Worm (Caenorhabditis elegans) whole organism, L2 larva: Measurements from ENCODE around the gene sup-26.

Experiments used
- C34F6.9 ChIP-seq: fragments of 150-350 bp; optimal IDR thresholded peaks from 2 replicates; lab custom pipeline; 2014; ENCODE audit warnings: missing biosample characterization, missing genetic modification characterization
- F13H6.1 ChIP-seq: sonication (generic microtip); optimal IDR thresholded peaks from 2 replicates; lab custom pipeline; 2016; ENCODE audit warnings: missing genetic modification characterization, missing compliant biosample characterization
- R02D3.7 ChIP-seq: fragments of 150-350 bp; optimal IDR thresholded peaks from 2 replicates; lab custom pipeline; 2014; ENCODE audit warnings: missing biosample characterization, missing genetic modification characterization
- ZK546.5 ChIP-seq: sonication (generic microtip); optimal IDR thresholded peaks from 2 replicates; lab custom pipeline; 2017; ENCODE audit warnings: missing biosample characterization, missing genetic modification characterization
- alr-1 ChIP-seq: fragments of 150-350 bp; optimal IDR thresholded peaks from 2 replicates; lab custom pipeline; 2014; ENCODE audit warnings: missing biosample characterization, missing genetic modification characterization
- aly-2 ChIP-seq: fragments of 150-350 bp; optimal IDR thresholded peaks from 2 replicates; lab custom pipeline; 2014; ENCODE audit warnings: missing biosample characterization, missing genetic modification characterization
- ama-1 ChIP-seq: fragments of 150-350 bp; optimal IDR thresholded peaks from 2 replicates; lab custom pipeline; 2018; ENCODE audit warnings: inconsistent platforms
- blmp-1 ChIP-seq: sonication (generic microtip); optimal IDR thresholded peaks from 2 replicates; lab custom pipeline; 2017; ENCODE audit warnings: missing genetic modification characterization, mild to moderate bottlenecking, missing compliant biosample characterization, antibody characterized with exemption, moderate library complexity; ENCODE audit not compliant: insufficient read depth
- ceh-16 ChIP-seq: fragments of 150-350 bp; optimal IDR thresholded peaks from 2 replicates; lab custom pipeline; 2014; ENCODE audit warnings: missing biosample characterization, missing genetic modification characterization
- ceh-82 ChIP-seq: fragments of 150-350 bp; optimal IDR thresholded peaks from 2 replicates; lab custom pipeline; 2014; ENCODE audit warnings: missing biosample characterization, missing genetic modification characterization
- crh-2 ChIP-seq: sonication (generic microtip); optimal IDR thresholded peaks from 2 replicates; lab custom pipeline; 2017; ENCODE audit warnings: missing biosample characterization, missing genetic modification characterization
- dmd-4 ChIP-seq: sonication (generic microtip); optimal IDR thresholded peaks from 2 replicates; lab custom pipeline; 2017; ENCODE audit warnings: missing biosample characterization, missing genetic modification characterization
- egl-27 ChIP-seq: sonication (generic microtip); optimal IDR thresholded peaks from 3 replicates; lab custom pipeline; 2017; ENCODE audit warnings: missing biosample characterization, missing genetic modification reagents, missing genetic modification characterization
- elt-1 ChIP-seq: fragments of 150-350 bp; optimal IDR thresholded peaks from 2 replicates; lab custom pipeline; 2014; ENCODE audit warnings: missing biosample characterization, missing genetic modification characterization
- elt-3 ChIP-seq: sonication (generic microtip); optimal IDR thresholded peaks from 2 replicates; lab custom pipeline; 2017; ENCODE audit warnings: missing biosample characterization, missing genetic modification characterization
- gmeb-1 ChIP-seq: fragments of 150-350 bp; optimal IDR thresholded peaks from 2 replicates; lab custom pipeline; 2014; ENCODE audit warnings: missing biosample characterization, missing genetic modification characterization
- lin-11 ChIP-seq: fragments of 150-350 bp; sonication (generic microtip); optimal IDR thresholded peaks from 2 replicates; lab custom pipeline; 2014; ENCODE audit warnings: missing biosample characterization, missing genetic modification characterization, inconsistent platforms, mixed read lengths
- lsy-2 ChIP-seq, 2 experiments: fragments of 150-350 bp in 1 of 2; sonication (generic microtip) in 1 of 2; optimal IDR thresholded peaks; 2 replicates each; lab custom pipeline; 2014 to 2017; ENCODE audit warnings: missing biosample characterization in 2 of 2, missing genetic modification characterization in 2 of 2
- mab-5 ChIP-seq: fragments of 150-350 bp; optimal IDR thresholded peaks from 2 replicates; lab custom pipeline; 2014; ENCODE audit warnings: missing biosample characterization, missing genetic modification characterization
- mdl-1 ChIP-seq, 2 experiments: fragments of 150-350 bp in 1 of 2; sonication (generic microtip) in 1 of 2; optimal IDR thresholded peaks; 2 replicates each; lab custom pipeline; 2017; ENCODE audit warnings: missing biosample characterization in 2 of 2, missing genetic modification characterization in 2 of 2
- nhr-10 ChIP-seq: sonication (generic microtip); optimal IDR thresholded peaks from 2 replicates; lab custom pipeline; 2017; ENCODE audit warnings: missing biosample characterization, missing genetic modification characterization
- nhr-11 ChIP-seq: fragments of 150-350 bp; optimal IDR thresholded peaks from 2 replicates; lab custom pipeline; 2014; ENCODE audit warnings: missing biosample characterization, missing genetic modification characterization
- nhr-12 ChIP-seq: fragments of 150-350 bp; optimal IDR thresholded peaks from 2 replicates; lab custom pipeline; 2014; ENCODE audit warnings: missing biosample characterization, missing genetic modification characterization
- nhr-129 ChIP-seq: fragments of 150-350 bp; optimal IDR thresholded peaks from 2 replicates; lab custom pipeline; 2014; ENCODE audit warnings: missing biosample characterization, missing genetic modification characterization
- nhr-23 ChIP-seq: fragments of 150-350 bp; optimal IDR thresholded peaks from 2 replicates; lab custom pipeline; 2014; ENCODE audit warnings: missing biosample characterization, missing genetic modification reagents, missing genetic modification characterization
- nhr-237 ChIP-seq: fragments of 150-350 bp; optimal IDR thresholded peaks from 2 replicates; lab custom pipeline; 2014; ENCODE audit warnings: missing biosample characterization, missing genetic modification characterization
- nhr-25 ChIP-seq: fragments of 150-350 bp; sonication (generic microtip); optimal IDR thresholded peaks from 3 replicates; lab custom pipeline; 2014; ENCODE audit warnings: missing biosample characterization, missing genetic modification characterization
- nhr-6 ChIP-seq: fragments of 150-350 bp; optimal IDR thresholded peaks from 2 replicates; lab custom pipeline; 2014; ENCODE audit warnings: missing biosample characterization, missing genetic modification characterization
- nhr-77 ChIP-seq: fragments of 150-350 bp; optimal IDR thresholded peaks from 2 replicates; lab custom pipeline; 2014; ENCODE audit warnings: missing biosample characterization, missing genetic modification characterization
- sem-4 ChIP-seq: fragments of 150-350 bp; optimal IDR thresholded peaks from 2 replicates; lab custom pipeline; 2014; ENCODE audit warnings: missing biosample characterization, missing genetic modification reagents, missing genetic modification characterization
- sma-3 ChIP-seq: sonication (generic microtip); optimal IDR thresholded peaks from 2 replicates; lab custom pipeline; 2016; ENCODE audit warnings: missing genetic modification reagents, missing genetic modification characterization, missing compliant biosample characterization
- sma-9 ChIP-seq, 2 experiments: fragments of 150-350 bp in 1 of 2; sonication (generic microtip) in 1 of 2; optimal IDR thresholded peaks; 2 replicates each; lab custom pipeline; 2014 to 2016; ENCODE audit warnings: missing genetic modification characterization in 2 of 2, mild to moderate bottlenecking in 1 of 2, missing biosample characterization in 1 of 2, missing compliant biosample characterization in 1 of 2, missing genetic modification reagents in 1 of 2, moderate library complexity in 1 of 2
- snpc-4 ChIP-seq: fragments of 150-350 bp; optimal IDR thresholded peaks from 2 replicates; lab custom pipeline; 2014; ENCODE audit warnings: missing biosample characterization, missing genetic modification characterization
- unc-55 ChIP-seq: fragments of 150-350 bp; sonication (generic microtip); optimal IDR thresholded peaks from 3 replicates; lab custom pipeline; 2014; ENCODE audit warnings: missing biosample characterization, missing genetic modification reagents, missing genetic modification characterization
- ztf-11 ChIP-seq: sonication (generic microtip); optimal IDR thresholded peaks from 2 replicates; lab custom pipeline; 2017; ENCODE audit warnings: missing biosample characterization, missing genetic modification characterization
- ztf-4 ChIP-seq: fragments of 150-350 bp; optimal IDR thresholded peaks from 2 replicates; lab custom pipeline; 2014; ENCODE audit warnings: missing biosample characterization, missing genetic modification characterization

The sup-26 gene

ce11 chrIII:4300989-4301498 is 21.0 kb upstream of the sup-26 start, which contains the start of gene R10E4.11:
TSS of gene R10E4.11 (minus strand) at chrIII:4301039.
- TF ChIP-seq snpc-4 (tag; lab: Kevin White, UChicago) (no peak), nhr-23 (tag; lab: Kevin White, UChicago) (no peak), nhr-237 (tag; lab: Kevin White, UChicago) (no peak), R02D3.7 (tag; lab: Kevin White, UChicago) (no peak), nhr-11 (tag; lab: Kevin White, UChicago) (no peak), dmd-4 (tag; lab: Kevin White, UChicago) (no peak), ceh-16 (no peak), ZK546.5 (no peak), nhr-25 (tag; lab: Kevin White, UChicago) (no peak), aly-2 (no peak), elt-1 (no peak), mab-5 (no peak), blmp-1 (tag; lab: Kevin White, UChicago) (no peak), nhr-6 (tag; lab: Kevin White, UChicago) (no peak), nhr-10 (tag; lab: Kevin White, UChicago) (no peak), F13H6.1 (tag; lab: Kevin White, UChicago) (no peak), egl-27 (tag; lab: Kevin White, UChicago) (no peak)
- TF ChIP-seq, all 48 proteins: peak for 0

- TF ChIP-seq snpc-4 (tag; lab: Kevin White, UChicago) (no peak), elt-3 (tag; lab: Kevin White, UChicago) (no peak), nhr-129 (tag; lab: Kevin White, UChicago) (no peak), lin-11 (tag; lab: Kevin White, UChicago) (no peak), nhr-6 (tag; lab: Kevin White, UChicago) (no peak), ztf-11 (no peak), alr-1 (no peak), nhr-12 (tag; lab: Kevin White, UChicago) (no peak), blmp-1 (tag; lab: Kevin White, UChicago) (no peak), mdl-1 (tag; optimal IDR thresholded peaks at IDR 0.05; lab: Kevin White, UChicago) (no peak)
These were observed 14.3 kb upstream of the sup-26 start, which contains the start of the genes nth-1 and R10E4.7 for ce11 chrIII:4294153-4294862. TSS of gene nth-1 (minus strand) at chrIII:4294253. TSS of gene R10E4.7 (plus strand) at chrIII:4294812.

ce11 chrIII:4293108-4293507 is 13.1 kb upstream of the sup-26 start, which contains the start of gene R10E4.6:
TSS of gene R10E4.6 (plus strand) at chrIII:4293408.
- TF ChIP-seq ztf-11 (no peak), nhr-77 (tag; lab: Kevin White, UChicago) (no peak), nhr-6 (tag; lab: Kevin White, UChicago) (no peak), snpc-4 (tag; lab: Kevin White, UChicago) (no peak), alr-1 (no peak), nhr-11 (tag; lab: Kevin White, UChicago) (no peak), blmp-1 (tag; lab: Kevin White, UChicago) (no peak), sem-4 (no peak), nhr-10 (tag; lab: Kevin White, UChicago) (no peak), ZK546.5 (no peak), mdl-1 (tag; optimal IDR thresholded peaks at IDR 0.05; lab: Kevin White, UChicago) (no peak), lsy-2 (tag; optimal IDR thresholded peaks at IDR 0.05; lab: Kevin White, UChicago) (no peak), sma-3 (GFP tag; lab: Kevin White, UChicago) (no peak), unc-55 (GFP tag; lab: Kevin White, UChicago) (no peak)

ce11 chrIII:4291216-4291691 is 11.2 kb upstream of the sup-26 start, which contains the start of gene mcm-5:
TSS of gene mcm-5 (minus strand) at chrIII:4291266.
- peak; percentile 70 for TF ChIP-seq unc-55 (GFP tag; lab: Kevin White, UChicago)
- peak; percentile 70 for TF ChIP-seq gmeb-1 (tag; lab: Kevin White, UChicago)
- no peak for TF ChIP-seq nhr-237 (tag; lab: Kevin White, UChicago)
- peak in 1 of 2 experiments; percentile 48 for TF ChIP-seq lsy-2 (tag; optimal IDR thresholded peaks at IDR 0.05; lab: Kevin White, UChicago)
- no peak for TF ChIP-seq elt-1
- TF ChIP-seq ztf-4: no peak
- TF ChIP-seq C34F6.9 (tag; lab: Kevin White, UChicago): peak; percentile 66
- no peak for TF ChIP-seq sma-9 (GFP tag; optimal IDR thresholded peaks at IDR 0.05; lab: Kevin White, UChicago)
- no peak for TF ChIP-seq sma-9 (tag; optimal IDR thresholded peaks at IDR 0.05; lab: Kevin White, UChicago)
- peak; percentile 8 for TF ChIP-seq crh-2
- TF ChIP-seq snpc-4 (tag; lab: Kevin White, UChicago): no peak
- no peak for TF ChIP-seq ceh-82
- no peak for TF ChIP-seq ama-1 (lab: Kevin White, UChicago)
